Worm (Caenorhabditis elegans) whole organism, L1 larva: ENCODE measurements around the gene F43C1.5.

ENCODE experiments used
- C04F5.9 ChIP-seq: sonication (generic microtip); optimal IDR thresholded peaks from 2 replicates; lab custom pipeline; 2016; ENCODE audit warnings: missing genetic modification characterization, missing compliant biosample characterization
- C16A3.4 ChIP-seq: fragments of 150-350 bp; optimal IDR thresholded peaks from 2 replicates; lab custom pipeline; 2014; ENCODE audit warnings: missing biosample characterization, missing genetic modification characterization
- C34B4.2 ChIP-seq: sonication (generic microtip); optimal IDR thresholded peaks from 2 replicates; lab custom pipeline; 2017; ENCODE audit warnings: mild to moderate bottlenecking, missing genetic modification characterization, missing compliant biosample characterization
- Y116A8C.19 ChIP-seq: sonication (generic microtip); optimal IDR thresholded peaks from 2 replicates; lab custom pipeline; 2016; ENCODE audit warnings: missing compliant biosample characterization, missing genetic modification characterization, borderline replicate concordance
- aly-2 ChIP-seq: fragments of 150-350 bp; optimal IDR thresholded peaks from 2 replicates; lab custom pipeline; 2014; ENCODE audit warnings: missing biosample characterization, missing genetic modification characterization
- ama-1 ChIP-seq: fragments of 150-350 bp; optimal IDR thresholded peaks from 2 replicates; lab custom pipeline; 2014
- blmp-1 ChIP-seq: fragments of 150-350 bp; optimal IDR thresholded peaks from 2 replicates; lab custom pipeline; 2014; ENCODE audit warnings: missing biosample characterization, missing genetic modification characterization
- ceh-63 ChIP-seq: fragments of 200-800 bp; sonication (Bioruptor generic); optimal IDR thresholded peaks from 2 replicates; lab custom pipeline; 2018; ENCODE audit warnings: mild to moderate bottlenecking, missing genetic modification characterization, missing compliant biosample characterization
- ceh-8 ChIP-seq: fragments of 200-800 bp; sonication (Bioruptor generic); optimal IDR thresholded peaks from 2 replicates; lab custom pipeline; 2018; ENCODE audit warnings: mild to moderate bottlenecking, missing genetic modification characterization, moderate library complexity, missing compliant biosample characterization
- ceh-82 ChIP-seq, 3 experiments: fragments of 150-350 bp in 1 of 3; sonication (generic microtip) in 2 of 3; optimal IDR thresholded peaks; 2 replicates each; lab custom pipeline; 2014 to 2017; ENCODE audit warnings: missing biosample characterization in 3 of 3, missing genetic modification characterization in 3 of 3
- ceh-88 ChIP-seq: fragments of 200-800 bp; sonication (Bioruptor generic); IDR thresholded peaks from 2 replicates; pipeline ENCODE4 v1.3.6; 2022; ENCODE audit warnings: missing genetic modification characterization, missing compliant biosample characterization
- dpl-1 ChIP-seq, 3 experiments: fragments of 150-350 bp in 2 of 3; sonication (generic microtip) in 1 of 3; optimal IDR thresholded peaks; 2 replicates each; lab custom pipeline; 2014 to 2017; ENCODE audit warnings: missing biosample characterization in 3 of 3, missing genetic modification characterization in 3 of 3, missing genetic modification reagents in 3 of 3
- efl-1 ChIP-seq, 4 experiments: fragments of 150-350 bp; optimal IDR thresholded peaks in 3 of 4; peaks in 1 of 4; 1 replicate in 1 of 4; 2 replicates in 3 of 4; lab custom pipeline; 2014; ENCODE audit warnings: missing biosample characterization in 2 of 4, missing genetic modification characterization in 2 of 4, missing genetic modification reagents in 2 of 4
- egl-13 ChIP-seq: sonication (generic microtip); optimal IDR thresholded peaks from 2 replicates; lab custom pipeline; 2016; ENCODE audit warnings: missing genotype, missing genetic modification reagents, missing genetic modification characterization, missing compliant biosample characterization
- elt-2 ChIP-seq: sonication (generic microtip); optimal IDR thresholded peaks from 2 replicates; lab custom pipeline; 2016; ENCODE audit warnings: missing genetic modification characterization, mild to moderate bottlenecking, inconsistent platforms, missing compliant biosample characterization, missing genetic modification reagents
- elt-3 ChIP-seq, 6 experiments: fragments of 150-350 bp in 1 of 6; sonication (generic microtip); optimal IDR thresholded peaks; 2 replicates each; lab custom pipeline; 2017 to 2018; ENCODE audit warnings: missing biosample characterization in 6 of 6, missing genetic modification characterization in 6 of 6, inconsistent platforms in 1 of 6
- fkh-10 ChIP-seq: sonication (generic microtip); optimal IDR thresholded peaks from 2 replicates; lab custom pipeline; 2017; ENCODE audit warnings: missing biosample characterization, missing genetic modification reagents, missing genetic modification characterization
- fkh-8 ChIP-seq: sonication (generic microtip); optimal IDR thresholded peaks from 2 replicates; lab custom pipeline; 2016; ENCODE audit warnings: mild to moderate bottlenecking, missing genetic modification characterization, missing compliant biosample characterization
- fos-1 ChIP-seq: fragments of 150-350 bp; optimal IDR thresholded peaks from 2 replicates; lab custom pipeline; 2014; ENCODE audit warnings: missing biosample characterization, missing genetic modification characterization
- grh-1 ChIP-seq: fragments of 200-800 bp; sonication (Bioruptor generic); IDR thresholded peaks from 2 replicates; pipeline ENCODE4 v1.3.6; 2022; ENCODE audit warnings: missing genetic modification reagents, missing genetic modification characterization, missing compliant biosample characterization
- hpl-2 ChIP-seq: fragments of 150-350 bp; optimal IDR thresholded peaks from 2 replicates; lab custom pipeline; 2014; ENCODE audit warnings: missing biosample characterization, missing genetic modification reagents, missing genetic modification characterization
- irx-1 ChIP-seq: sonication (generic microtip); optimal IDR thresholded peaks from 2 replicates; lab custom pipeline; 2016; ENCODE audit warnings: missing genetic modification characterization, missing compliant biosample characterization
- jun-1 ChIP-seq: fragments of 150-350 bp; optimal IDR thresholded peaks from 2 replicates; lab custom pipeline; 2014; ENCODE audit warnings: missing biosample characterization, missing genetic modification reagents, missing genetic modification characterization
- lin-14 ChIP-seq: fragments of 200-800 bp; sonication (Bioruptor generic); optimal IDR thresholded peaks from 2 replicates; lab custom pipeline; 2018; ENCODE audit warnings: mild to moderate bottlenecking, missing genetic modification characterization, moderate library complexity, missing compliant biosample characterization
- lin-15B ChIP-seq: fragments of 150-350 bp; sonication (generic microtip); optimal IDR thresholded peaks from 3 replicates; lab custom pipeline; 2014; ENCODE audit warnings: missing biosample characterization, missing genetic modification characterization
- mab-9 ChIP-seq: fragments of 200-800 bp; sonication (Bioruptor generic); IDR thresholded peaks from 2 replicates; pipeline ENCODE4 v1.3.6; 2022; ENCODE audit warnings: missing genetic modification reagents, missing genetic modification characterization, missing compliant biosample characterization
- mdl-1 ChIP-seq, 2 experiments: fragments of 150-350 bp; optimal IDR thresholded peaks; 2 replicates each; lab custom pipeline; 2014 to 2017; ENCODE audit warnings: missing biosample characterization in 2 of 2, missing genetic modification characterization in 2 of 2, inconsistent platforms in 1 of 2
- mep-1 ChIP-seq: fragments of 150-350 bp; optimal IDR thresholded peaks from 2 replicates; lab custom pipeline; 2014; ENCODE audit warnings: missing biosample characterization, missing genetic modification characterization
- nhr-11 ChIP-seq: fragments of 150-350 bp; optimal IDR thresholded peaks from 2 replicates; lab custom pipeline; 2014; ENCODE audit warnings: missing biosample characterization, missing genetic modification characterization
- nhr-19 ChIP-seq: fragments of 200-800 bp; sonication (Bioruptor generic); conservative IDR thresholded peaks from 2 replicates; pipeline ENCODE4 v1.3.6; 2022; ENCODE audit warnings: missing genetic modification characterization, missing compliant biosample characterization
- nhr-20 ChIP-seq: sonication (generic microtip); optimal IDR thresholded peaks from 2 replicates; lab custom pipeline; 2016; ENCODE audit warnings: mild to moderate bottlenecking, missing genetic modification characterization, missing compliant biosample characterization
- nhr-28 ChIP-seq: fragments of 150-350 bp; optimal IDR thresholded peaks from 2 replicates; lab custom pipeline; 2014; ENCODE audit warnings: missing biosample characterization, missing genetic modification characterization
- nhr-47 ChIP-seq: sonication (generic microtip); optimal IDR thresholded peaks from 2 replicates; lab custom pipeline; 2016; ENCODE audit warnings: mild to moderate bottlenecking, missing genetic modification characterization, moderate library complexity, missing compliant biosample characterization
- nhr-76 ChIP-seq: sonication (generic microtip); optimal IDR thresholded peaks from 2 replicates; lab custom pipeline; 2017; ENCODE audit warnings: missing biosample characterization, missing genetic modification characterization
- nhr-77 ChIP-seq: fragments of 150-350 bp; optimal IDR thresholded peaks from 2 replicates; lab custom pipeline; 2014; ENCODE audit warnings: missing biosample characterization, missing genetic modification characterization
- nhr-85 ChIP-seq: sonication (generic microtip); peaks from one replicate; lab custom pipeline; 2016; ENCODE audit warnings: missing genetic modification characterization, inconsistent platforms, missing compliant biosample characterization
- nhr-90 ChIP-seq: sonication (generic microtip); optimal IDR thresholded peaks from 2 replicates; lab custom pipeline; 2016; ENCODE audit warnings: mild to moderate bottlenecking, missing genetic modification characterization, missing compliant biosample characterization; ENCODE audit not compliant: poor library complexity
- rnt-1 ChIP-seq: sonication (generic microtip); optimal IDR thresholded peaks from 2 replicates; lab custom pipeline; 2016; ENCODE audit warnings: mild to moderate bottlenecking, missing genetic modification characterization, moderate library complexity, missing compliant biosample characterization
- skn-1 ChIP-seq: fragments of 150-350 bp; optimal IDR thresholded peaks from 2 replicates; lab custom pipeline; 2014; ENCODE audit warnings: missing biosample characterization, missing genetic modification characterization
- snu-23 ChIP-seq: sonication (generic microtip); optimal IDR thresholded peaks from 2 replicates; lab custom pipeline; 2016; ENCODE audit warnings: missing genetic modification characterization, missing compliant biosample characterization
- sox-4 ChIP-seq: sonication (generic microtip); optimal IDR thresholded peaks from 2 replicates; lab custom pipeline; 2016; ENCODE audit warnings: missing genetic modification characterization, missing compliant biosample characterization
- sptf-1 ChIP-seq: fragments of 150-350 bp; optimal IDR thresholded peaks from 2 replicates; lab custom pipeline; 2014; ENCODE audit warnings: missing biosample characterization, missing genetic modification characterization
- swsn-7 ChIP-seq: sonication (generic microtip); optimal IDR thresholded peaks from 2 replicates; lab custom pipeline; 2016; ENCODE audit warnings: missing genetic modification characterization, missing compliant biosample characterization
- tbx-2 ChIP-seq: sonication (generic microtip); optimal IDR thresholded peaks from 2 replicates; lab custom pipeline; 2016; ENCODE audit warnings: missing genetic modification characterization, missing compliant biosample characterization
- unc-130 ChIP-seq: fragments of 150-350 bp; optimal IDR thresholded peaks from 2 replicates; lab custom pipeline; 2017; ENCODE audit warnings: missing biosample characterization, missing genetic modification characterization, inconsistent platforms
- xbp-1 ChIP-seq: sonication (generic microtip); optimal IDR thresholded peaks from 2 replicates; lab custom pipeline; 2016; ENCODE audit warnings: missing genetic modification characterization, missing compliant biosample characterization
- zag-1 ChIP-seq: fragments of 150-350 bp; optimal IDR thresholded peaks from 2 replicates; lab custom pipeline; 2014; ENCODE audit warnings: missing biosample characterization, missing genetic modification characterization
- ztf-11 ChIP-seq, 2 experiments: sonication (generic microtip); optimal IDR thresholded peaks; 2 replicates each; lab custom pipeline; 2016 to 2017; ENCODE audit warnings: missing genetic modification characterization in 2 of 2, missing biosample characterization in 1 of 2, missing compliant biosample characterization in 1 of 2

Gene F43C1.5

DNA sequence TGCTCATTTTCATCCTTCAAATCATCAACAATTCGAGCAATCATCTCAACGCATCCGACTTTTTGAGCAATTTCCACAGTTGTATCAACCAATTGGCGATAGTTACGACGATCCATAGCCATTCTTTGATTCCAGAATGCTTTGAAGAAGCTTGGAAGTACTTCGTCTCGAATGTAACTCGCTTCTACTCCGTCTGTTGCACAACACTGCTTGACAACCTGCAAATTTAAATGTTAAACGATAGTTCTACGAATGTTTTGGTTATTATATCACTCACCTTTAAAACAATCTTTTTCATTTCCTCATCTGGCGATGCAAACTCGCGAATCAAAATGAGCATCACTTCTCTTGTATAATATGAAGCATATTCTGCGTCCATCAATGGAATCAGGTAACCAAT lies 37.0 kb downstream of the F43C1.5 start:
- TF ChIP-seq hpl-2 (GFP tag; lab: Kevin White, UChicago) (no peak), efl-1 (optimal IDR thresholded peaks at IDR 0.05; lab: Kevin White, UChicago) (no peak), efl-1 (GFP tag; optimal IDR thresholded peaks at IDR 0.05 in 1 of 2; lab: Kevin White, UChicago) (peak in 1 of 2 experiments; percentile 70)

DNA sequence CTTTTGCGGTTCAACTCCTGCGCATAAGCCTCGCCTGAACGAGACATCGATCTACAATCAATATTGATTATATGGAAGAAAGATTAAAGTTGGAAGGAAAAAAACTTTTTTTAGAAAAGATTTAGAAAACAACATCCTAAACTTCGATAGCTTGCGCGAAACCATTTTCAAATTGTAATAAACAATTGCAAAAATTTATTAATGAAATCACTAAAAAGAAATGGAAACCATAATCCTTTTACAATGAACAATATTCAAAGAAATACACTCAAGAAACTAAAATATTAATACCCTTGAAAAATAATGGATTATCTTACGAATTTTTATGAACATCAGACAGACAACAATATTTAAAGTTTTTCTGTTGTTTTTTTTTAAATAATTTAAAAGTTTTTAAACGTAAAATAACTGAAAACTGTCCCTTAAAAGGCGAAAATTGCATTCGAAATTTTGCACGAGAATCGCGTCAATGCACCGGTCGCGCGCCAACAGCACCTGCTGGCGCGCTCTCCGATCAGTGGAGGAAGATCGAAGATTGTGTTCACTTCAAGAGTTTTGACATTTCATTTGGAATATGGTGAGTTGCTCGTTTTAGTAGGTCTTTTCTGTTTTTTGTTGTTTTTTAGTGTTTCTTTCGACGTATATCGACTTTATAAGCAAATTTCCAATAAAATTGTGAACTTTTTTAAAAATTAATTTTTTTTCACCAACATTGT lies 40.4 kb downstream of the F43C1.5 start, which contains the start of the genes sftb-1 and R10E4.1:
Gene sftb-1 (minus strand): TSS at position 51 of the 716 bp plus-strand sequence.
Gene R10E4.1 (plus strand): TSS at position 524 of the 716 bp plus-strand sequence.
- peak; percentile 78 for TF ChIP-seq lin-14 (GFP tag; lab: Kevin White, UChicago)
- peak; percentile 70 for TF ChIP-seq irx-1 (tag; lab: Kevin White, UChicago)
- TF ChIP-seq mab-9 (GFP tag; lab: Robert Waterston, UW), result 0 out of 2 replicates have a peak, but pooled peaks have one; percentile 18
- no peak for TF ChIP-seq ceh-63 (GFP tag; lab: Kevin White, UChicago)
- peak; percentile 77 for TF ChIP-seq nhr-90 (tag; lab: Kevin White, UChicago)
- TF ChIP-seq nhr-20 (tag; lab: Kevin White, UChicago), result peak; percentile 80
- 0 out of 2 replicates have a peak, but pooled peaks have one; percentile 15 for TF ChIP-seq ceh-88 (GFP tag; lab: Robert Waterston, UW)
- TF ChIP-seq nhr-76, result no peak
- no peak for TF ChIP-seq sptf-1 (tag; lab: Kevin White, UChicago)
- TF ChIP-seq ceh-82 (tag; optimal IDR thresholded peaks at IDR 0.05; lab: Kevin White, UChicago), result peak; percentile 76 to 77 (median 77)
- peak; percentile 62 for TF ChIP-seq fkh-8
- peak; percentile 81 for TF ChIP-seq nhr-19
- TF ChIP-seq ztf-11 (tag; optimal IDR thresholded peaks at IDR 0.05; lab: Kevin White, UChicago), result peak in 1 of 2 experiments; percentile 62
- peak; percentile 81 for TF ChIP-seq tbx-2
- peak; percentile 22 for TF ChIP-seq hpl-2 (GFP tag; lab: Kevin White, UChicago)
- TF ChIP-seq C04F5.9, result peak; percentile 55
- TF ChIP-seq nhr-77 (tag; lab: Kevin White, UChicago), result peak; percentile 1
- peak; percentile 13 for TF ChIP-seq fkh-10
- TF ChIP-seq skn-1 (tag; lab: Kevin White, UChicago), result peak; percentile 72
- TF ChIP-seq elt-2 (tag; lab: Kevin White, UChicago), result peak; percentile 13
- TF ChIP-seq ama-1 (lab: Kevin White, UChicago), result no peak
- peak; percentile 88 for TF ChIP-seq nhr-85
- peak; percentile 69 to 80 for TF ChIP-seq efl-1 (optimal IDR thresholded peaks at IDR 0.05; lab: Kevin White, UChicago)
- peak; percentile 75 to 97 for TF ChIP-seq efl-1 (GFP tag; optimal IDR thresholded peaks at IDR 0.05 in 1 of 2; lab: Kevin White, UChicago)
- peak; percentile 82 for TF ChIP-seq xbp-1
- TF ChIP-seq aly-2 (tag; lab: Kevin White, UChicago), result peak; percentile 29
- peak; percentile 90 for TF ChIP-seq mep-1
- TF ChIP-seq swsn-7 (tag; lab: Kevin White, UChicago), result peak; percentile 80
- peak; percentile 60 for TF ChIP-seq egl-13 (tag; lab: Kevin White, UChicago)
- TF ChIP-seq C34B4.2, result no peak
- peak; percentile 6 for TF ChIP-seq ceh-8 (GFP tag; lab: Kevin White, UChicago)
- 0 out of 2 replicates have a peak, but pooled peaks have one; percentile 40 for TF ChIP-seq grh-1
- peak; percentile 85 for TF ChIP-seq rnt-1
- TF ChIP-seq nhr-11 (tag; lab: Kevin White, UChicago), result peak; percentile 22
- TF ChIP-seq nhr-47 (tag; lab: Kevin White, UChicago), result peak; percentile 86
- peak; percentile 85 for TF ChIP-seq snu-23
- TF ChIP-seq C16A3.4 (tag; lab: Kevin White, UChicago), result peak; percentile 75
- no peak for TF ChIP-seq fos-1 (tag; lab: Kevin White, UChicago)
- no peak for TF ChIP-seq zag-1 (tag; lab: Kevin White, UChicago)
- peak; percentile 66 to 83 (median 81) for TF ChIP-seq dpl-1 (GFP tag; optimal IDR thresholded peaks at IDR 0.05; lab: Kevin White, UChicago)
- TF ChIP-seq unc-130 (tag; lab: Kevin White, UChicago), result peak; percentile 61
- no peak for TF ChIP-seq nhr-28 (tag; lab: Kevin White, UChicago)
- peak in 1 of 2 experiments; percentile 64 for TF ChIP-seq mdl-1 (tag; optimal IDR thresholded peaks at IDR 0.05; lab: Kevin White, UChicago)
- peak; percentile 40 for TF ChIP-seq jun-1 (tag; lab: Kevin White, UChicago)
- TF ChIP-seq blmp-1 (tag; lab: Kevin White, UChicago), result peak; percentile 6
- no peak for TF ChIP-seq Y116A8C.19 (tag; lab: Kevin White, UChicago)
- peak in 2 of 6 experiments; percentile 29 to 49 for TF ChIP-seq elt-3 (tag; optimal IDR thresholded peaks at IDR 0.05; lab: Kevin White, UChicago)
- peak; percentile 52 for TF ChIP-seq sox-4 (tag; lab: Kevin White, UChicago)
- TF ChIP-seq lin-15B (tag; lab: Kevin White, UChicago), result peak; percentile 30
